Worm (Caenorhabditis elegans): ENCODE data around the gene ZK262.8.
"Not testable (repeated sequence)": the region's sequence is repeated elsewhere in the genome, so short reads cannot be mapped to it uniquely, and the experiment has no call there.

DNA sequence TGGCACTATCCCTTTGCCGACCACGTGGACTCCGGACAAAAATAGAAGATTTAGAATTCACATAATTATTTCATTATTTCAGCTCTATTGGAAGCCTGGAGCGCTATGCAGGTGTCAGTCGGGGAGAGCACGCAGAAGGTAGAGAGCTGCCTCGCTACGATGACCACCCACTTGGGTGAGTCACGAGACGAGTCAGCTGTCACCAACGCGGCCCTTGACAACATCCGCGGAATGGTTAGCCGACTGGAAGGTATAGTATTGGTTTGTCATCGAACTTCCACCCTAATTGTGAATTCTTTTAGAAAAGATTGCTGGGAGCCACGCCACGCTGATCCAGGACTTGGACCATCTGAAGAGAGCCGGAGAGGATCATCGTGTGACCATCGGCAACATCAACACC lies 1.3 kb downstream of the ZK262.8 start, which contains the start of gene ZK262.9:
- TF ChIP-seq tbp1 (GFP tag; optimal IDR thresholded peaks at IDR 0.05); rcor-1 (GFP tag; IDR thresholded peaks at IDR 0.05); B0261.1 (tag; optimal IDR thresholded peaks at IDR 0.05): not testable (repeated sequence)

Measured in whole organism, young adult.